Worm (Caenorhabditis elegans) whole organism, L2 larva: ENCODE data around the gene lin-5.

ENCODE experiments used
- aly-2 ChIP-seq: fragments of 150-350 bp; optimal IDR thresholded peaks from 2 replicates; lab custom pipeline; 2014; ENCODE audit warnings: missing biosample characterization, missing genetic modification characterization
- ama-1 ChIP-seq: fragments of 150-350 bp; optimal IDR thresholded peaks from 2 replicates; lab custom pipeline; 2018; ENCODE audit warnings: inconsistent platforms
- blmp-1 ChIP-seq: sonication (generic microtip); optimal IDR thresholded peaks from 2 replicates; lab custom pipeline; 2017; ENCODE audit warnings: missing genetic modification characterization, mild to moderate bottlenecking, missing compliant biosample characterization, antibody characterized with exemption, moderate library complexity; ENCODE audit not compliant: insufficient read depth
- fos-1 ChIP-seq: fragments of 150-350 bp; optimal IDR thresholded peaks from 2 replicates; lab custom pipeline; 2014; ENCODE audit warnings: missing biosample characterization, missing genetic modification characterization
- gmeb-1 ChIP-seq: fragments of 150-350 bp; optimal IDR thresholded peaks from 2 replicates; lab custom pipeline; 2014; ENCODE audit warnings: missing biosample characterization, missing genetic modification characterization
- lsy-2 ChIP-seq, 2 experiments: fragments of 150-350 bp in 1 of 2; sonication (generic microtip) in 1 of 2; optimal IDR thresholded peaks; 2 replicates each; lab custom pipeline; 2014 to 2017; ENCODE audit warnings: missing biosample characterization in 2 of 2, missing genetic modification characterization in 2 of 2
- mab-5 ChIP-seq: fragments of 150-350 bp; optimal IDR thresholded peaks from 2 replicates; lab custom pipeline; 2014; ENCODE audit warnings: missing biosample characterization, missing genetic modification characterization
- mdl-1 ChIP-seq, 2 experiments: fragments of 150-350 bp in 1 of 2; sonication (generic microtip) in 1 of 2; optimal IDR thresholded peaks; 2 replicates each; lab custom pipeline; 2017; ENCODE audit warnings: missing biosample characterization in 2 of 2, missing genetic modification characterization in 2 of 2
- nhr-10 ChIP-seq: sonication (generic microtip); optimal IDR thresholded peaks from 2 replicates; lab custom pipeline; 2017; ENCODE audit warnings: missing biosample characterization, missing genetic modification characterization
- nhr-237 ChIP-seq: fragments of 150-350 bp; optimal IDR thresholded peaks from 2 replicates; lab custom pipeline; 2014; ENCODE audit warnings: missing biosample characterization, missing genetic modification characterization
- skn-1 ChIP-seq: sonication (generic microtip); optimal IDR thresholded peaks from 2 replicates; lab custom pipeline; 2017; ENCODE audit warnings: missing biosample characterization, missing genetic modification characterization
- sma-9 ChIP-seq, 2 experiments: fragments of 150-350 bp in 1 of 2; sonication (generic microtip) in 1 of 2; optimal IDR thresholded peaks; 2 replicates each; lab custom pipeline; 2014 to 2016; ENCODE audit warnings: missing genetic modification characterization in 2 of 2, mild to moderate bottlenecking in 1 of 2, missing biosample characterization in 1 of 2, missing compliant biosample characterization in 1 of 2, missing genetic modification reagents in 1 of 2, moderate library complexity in 1 of 2
- unc-62 ChIP-seq: fragments of 150-350 bp; optimal IDR thresholded peaks from 2 replicates; lab custom pipeline; 2014; ENCODE audit warnings: missing biosample characterization, missing genetic modification reagents, missing genetic modification characterization
- ztf-11 ChIP-seq: sonication (generic microtip); optimal IDR thresholded peaks from 2 replicates; lab custom pipeline; 2017; ENCODE audit warnings: missing biosample characterization, missing genetic modification characterization

ce11 chrII:7863480-7864125 is 3.2 kb downstream of the lin-5 start:
- TF ChIP-seq gmeb-1 (tag; lab: Kevin White, UChicago) (no peak), aly-2 (tag; lab: Kevin White, UChicago) (no peak), blmp-1 (tag; lab: Kevin White, UChicago) (no peak), ztf-11 (no peak), lsy-2 (tag; optimal IDR thresholded peaks at IDR 0.05; lab: Kevin White, UChicago) (no peak), nhr-237 (tag; lab: Kevin White, UChicago) (no peak), skn-1 (tag; lab: Kevin White, UChicago) (no peak), mdl-1 (tag; optimal IDR thresholded peaks at IDR 0.05; lab: Kevin White, UChicago) (no peak), sma-9 (GFP tag; optimal IDR thresholded peaks at IDR 0.05; lab: Kevin White, UChicago) (no peak), sma-9 (tag; optimal IDR thresholded peaks at IDR 0.05; lab: Kevin White, UChicago) (no peak), nhr-10 (tag; lab: Kevin White, UChicago) (no peak), fos-1 (no peak), unc-62 (GFP tag; lab: Kevin White, UChicago) (no peak), ama-1 (lab: Kevin White, UChicago) (no peak), mab-5 (tag; lab: Kevin White, UChicago) (no peak)
